Worm (Caenorhabditis elegans) whole organism, young adult: ENCODE data around the gene nhl-3.
A peak's percentile ranks its signal among the peaks of the same experiment; 100 is the strongest.

Experiments
- F22D6.2 ChIP-seq: sonication (generic microtip); optimal IDR thresholded peaks from 2 replicates; lab custom pipeline; 2016; ENCODE audit warnings: mild to moderate bottlenecking, missing genetic modification characterization, missing compliant biosample characterization
- F49E8.2 ChIP-seq: sonication (generic microtip); optimal IDR thresholded peaks from 3 replicates; lab custom pipeline; 2017; ENCODE audit warnings: missing genetic modification characterization, mild to moderate bottlenecking, missing compliant biosample characterization, antibody characterized with exemption, moderate library complexity; ENCODE audit not compliant: insufficient read depth
- F57C9.4 ChIP-seq: sonication (generic microtip); optimal IDR thresholded peaks from 2 replicates; lab custom pipeline; 2017; ENCODE audit warnings: mild to moderate bottlenecking, missing genetic modification characterization, missing compliant biosample characterization
- T07F8.4 ChIP-seq: sonication (generic microtip); optimal IDR thresholded peaks from 2 replicates; lab custom pipeline; 2016; ENCODE audit warnings: mild to moderate bottlenecking, missing genetic modification characterization, moderate library complexity, missing compliant biosample characterization
- T26A5.8 ChIP-seq: sonication (generic microtip); optimal IDR thresholded peaks from 2 replicates; lab custom pipeline; 2016; ENCODE audit warnings: missing genetic modification characterization, missing compliant biosample characterization
- ama-1 ChIP-seq, 3 experiments: fragments of 150-350 bp in 1 of 3; sonication (generic microtip) in 2 of 3; optimal IDR thresholded peaks; 2 replicates each; lab custom pipeline; 2014 to 2018; ENCODE audit warnings: missing biosample characterization in 2 of 3, missing genetic modification characterization in 2 of 3, missing genetic modification reagents in 2 of 3
- aptf-2 ChIP-seq: fragments of 200-800 bp; sonication (Bioruptor generic); conservative IDR thresholded peaks from 2 replicates; pipeline ENCODE4 v1.3.6; 2022; ENCODE audit warnings: missing genetic modification reagents, missing genetic modification characterization, missing compliant biosample characterization
- atf-7 ChIP-seq: sonication (generic microtip); optimal IDR thresholded peaks from 2 replicates; lab custom pipeline; 2017; ENCODE audit warnings: mild to moderate bottlenecking, missing genetic modification characterization, missing compliant biosample characterization
- athp-1 ChIP-seq: sonication (generic microtip); optimal IDR thresholded peaks from 2 replicates; lab custom pipeline; 2017; ENCODE audit warnings: mild to moderate bottlenecking, missing genetic modification characterization, missing compliant biosample characterization
- bed-1 ChIP-seq: fragments of 200-800 bp; sonication (Bioruptor generic); IDR thresholded peaks from 2 replicates; pipeline ENCODE4 v1.3.6; 2022; ENCODE audit warnings: missing genetic modification reagents, missing genetic modification characterization, missing compliant biosample characterization
- cebp-1 ChIP-seq, 2 experiments: fragments of 200-800 bp in 1 of 2; sonication (Bioruptor generic) in 1 of 2; sonication (generic microtip) in 1 of 2; IDR thresholded peaks in 1 of 2; optimal IDR thresholded peaks in 1 of 2; 2 replicates each; pipeline versions ENCODE4 v1.3.6 to Lab custom; 2017 to 2022; ENCODE audit warnings: missing compliant biosample characterization in 2 of 2, missing genetic modification characterization in 2 of 2, mild to moderate bottlenecking in 1 of 2, missing genetic modification reagents in 1 of 2, moderate library complexity in 1 of 2
- ceh-100 ChIP-seq: fragments of 200-800 bp; sonication (Bioruptor generic); IDR thresholded peaks from 2 replicates; pipeline ENCODE4 v1.3.6; 2022; ENCODE audit warnings: missing genetic modification reagents, missing genetic modification characterization, missing compliant biosample characterization
- die-1 ChIP-seq: sonication (generic microtip); optimal IDR thresholded peaks from 2 replicates; lab custom pipeline; 2016; ENCODE audit warnings: missing genotype, mild to moderate bottlenecking, missing genetic modification characterization, missing compliant biosample characterization
- dpff-1 ChIP-seq: sonication (generic microtip); optimal IDR thresholded peaks from 2 replicates; lab custom pipeline; 2017; ENCODE audit warnings: mild to moderate bottlenecking, missing genetic modification characterization, missing compliant biosample characterization
- egrh-3 ChIP-seq: fragments of 200-800 bp; sonication (Bioruptor generic); IDR thresholded peaks from 2 replicates; pipeline ENCODE4 v1.3.6; 2022; ENCODE audit warnings: missing genetic modification reagents, missing genetic modification characterization, missing compliant biosample characterization
- ekl-4 ChIP-seq: fragments of 200-800 bp; sonication (Bioruptor generic); IDR thresholded peaks from 2 replicates; pipeline ENCODE4 v1.3.6; 2022; ENCODE audit warnings: missing genetic modification reagents, missing genetic modification characterization, missing compliant biosample characterization
- gei-17 ChIP-seq: fragments of 200-800 bp; sonication (Bioruptor generic); optimal IDR thresholded peaks from 2 replicates; lab custom pipeline; 2018; ENCODE audit warnings: mild to moderate bottlenecking, missing genetic modification characterization, missing compliant biosample characterization
- hlh-26 ChIP-seq: fragments of 200-800 bp; sonication (Bioruptor generic); conservative IDR thresholded peaks from 2 replicates; pipeline ENCODE4 v1.3.6; 2022; ENCODE audit warnings: missing genetic modification reagents, missing genetic modification characterization, missing compliant biosample characterization
- hrde-1 ChIP-seq: sonication (generic microtip); optimal IDR thresholded peaks from 2 replicates; lab custom pipeline; 2016; ENCODE audit warnings: missing genetic modification characterization, mild to moderate bottlenecking, missing compliant biosample characterization, moderate library complexity, missing genotype, missing genetic modification reagents, borderline replicate concordance
- lag-1 ChIP-seq: fragments of 200-800 bp; sonication (Bioruptor generic); IDR thresholded peaks from 2 replicates; pipeline ENCODE4 v1.3.6; 2022; ENCODE audit warnings: missing genetic modification reagents, missing genetic modification characterization, missing compliant biosample characterization
- lin-54 ChIP-seq: fragments of 200-800 bp; sonication (Bioruptor generic); optimal IDR thresholded peaks from 2 replicates; lab custom pipeline; 2018; ENCODE audit warnings: mild to moderate bottlenecking, missing genetic modification characterization, missing compliant biosample characterization
- lir-1 ChIP-seq: fragments of 200-800 bp; sonication (Bioruptor generic); conservative IDR thresholded peaks from 2 replicates; pipeline ENCODE4 v1.3.6; 2022; ENCODE audit warnings: missing genetic modification reagents, missing genetic modification characterization, missing compliant biosample characterization
- madf-10 ChIP-seq: sonication (generic microtip); optimal IDR thresholded peaks from 2 replicates; lab custom pipeline; 2016; ENCODE audit warnings: mild to moderate bottlenecking, missing genetic modification characterization, missing compliant biosample characterization
- madf-6 ChIP-seq: fragments of 200-800 bp; sonication (Bioruptor generic); IDR thresholded peaks from 2 replicates; pipeline ENCODE4 v1.3.6; 2022; ENCODE audit warnings: missing genetic modification reagents, missing genetic modification characterization, missing compliant biosample characterization
- mes-4 ChIP-seq: sonication (generic microtip); optimal IDR thresholded peaks from 2 replicates; lab custom pipeline; 2016; ENCODE audit warnings: missing genotype, missing genetic modification characterization, missing compliant biosample characterization
- mxl-1 ChIP-seq: sonication (generic microtip); optimal IDR thresholded peaks from 2 replicates; lab custom pipeline; 2016; ENCODE audit warnings: missing genetic modification characterization, missing compliant biosample characterization
- nhr-120 ChIP-seq: fragments of 200-800 bp; sonication (Bioruptor generic); IDR thresholded peaks from 2 replicates; pipeline ENCODE4 v1.3.6; 2022; ENCODE audit warnings: missing genetic modification characterization, missing compliant biosample characterization
- nhr-27 ChIP-seq: fragments of 200-800 bp; sonication (Bioruptor generic); optimal IDR thresholded peaks from 2 replicates; lab custom pipeline; 2018; ENCODE audit warnings: mild to moderate bottlenecking, missing genetic modification characterization, moderate library complexity, missing compliant biosample characterization
- nhr-80 ChIP-seq: sonication (generic microtip); optimal IDR thresholded peaks from 2 replicates; lab custom pipeline; 2016; ENCODE audit warnings: missing genetic modification characterization, missing compliant biosample characterization
- nhr-90 ChIP-seq: sonication (generic microtip); optimal IDR thresholded peaks from 2 replicates; lab custom pipeline; 2016; ENCODE audit warnings: missing genotype, mild to moderate bottlenecking, missing genetic modification characterization, missing compliant biosample characterization
- sdz-38 ChIP-seq: sonication (generic microtip); optimal IDR thresholded peaks from 2 replicates; lab custom pipeline; 2016; ENCODE audit warnings: missing genotype, missing genetic modification characterization, missing compliant biosample characterization
- sea-2 ChIP-seq: fragments of 200-800 bp; sonication (Bioruptor generic); IDR thresholded peaks from 2 replicates; pipeline ENCODE4 v1.3.6; 2022; ENCODE audit warnings: missing genetic modification characterization, missing compliant biosample characterization
- snpc-1.3 ChIP-seq: sonication (generic microtip); optimal IDR thresholded peaks from 2 replicates; lab custom pipeline; 2017; ENCODE audit warnings: missing genetic modification characterization, mild to moderate bottlenecking, missing compliant biosample characterization, antibody characterized with exemption, moderate library complexity, missing genotype, missing genetic modification reagents; ENCODE audit not compliant: insufficient read depth
- snpc-3.4 ChIP-seq: sonication (generic microtip); optimal IDR thresholded peaks from 2 replicates; lab custom pipeline; 2017; ENCODE audit warnings: missing genetic modification characterization, mild to moderate bottlenecking, missing compliant biosample characterization, antibody characterized with exemption, moderate library complexity, missing genotype, missing genetic modification reagents
- tbp1 ChIP-seq: fragments of 200-800 bp; sonication (Bioruptor generic); optimal IDR thresholded peaks from 2 replicates; lab custom pipeline; 2018; ENCODE audit warnings: mild to moderate bottlenecking, missing genetic modification characterization, missing compliant biosample characterization
- tlf-1 ChIP-seq: fragments of 200-800 bp; sonication (Bioruptor generic); optimal IDR thresholded peaks from 2 replicates; lab custom pipeline; 2018; ENCODE audit warnings: mild to moderate bottlenecking, missing genetic modification characterization, missing compliant biosample characterization
- zfh-2 ChIP-seq: fragments of 200-800 bp; sonication (Bioruptor generic); conservative IDR thresholded peaks from 2 replicates; pipeline ENCODE4 v1.3.6; 2022; ENCODE audit warnings: missing genetic modification reagents, missing genetic modification characterization, missing compliant biosample characterization
- zim-3 ChIP-seq: sonication (generic microtip); optimal IDR thresholded peaks from 2 replicates; lab custom pipeline; 2017; ENCODE audit warnings: mild to moderate bottlenecking, missing genetic modification characterization, moderate library complexity, missing compliant biosample characterization
- ztf-22 ChIP-seq: fragments of 200-800 bp; sonication (Bioruptor generic); optimal IDR thresholded peaks from 2 replicates; lab custom pipeline; 2018; ENCODE audit warnings: mild to moderate bottlenecking, missing genetic modification characterization, moderate library complexity, missing compliant biosample characterization

The nhl-3 gene

ce11 chrII:577632-578031, 24.3 kb downstream of the nhl-3 start, which contains the start of gene W08F4.7 (continued):
- TF ChIP-seq snpc-1.3 (tag; lab: Kevin White, UChicago) (peak; percentile 48), nhr-80 (no peak), sea-2 (GFP tag; lab: Robert Waterston, UW) (no peak), lin-54 (GFP tag; lab: Kevin White, UChicago) (no peak), ekl-4 (GFP tag; lab: Robert Waterston, UW) (0 out of 2 replicates have a peak, but pooled peaks have one; percentile 12), hlh-26 (GFP tag; lab: Robert Waterston, UW) (no peak), madf-6 (GFP tag; lab: Robert Waterston, UW) (0 out of 2 replicates have a peak, but pooled peaks have one; percentile 1), sdz-38 (no peak), snpc-3.4 (tag; lab: Kevin White, UChicago) (peak; percentile 30), tlf-1 (no peak), ztf-22 (GFP tag; lab: Kevin White, UChicago) (no peak), nhr-90 (tag; lab: Kevin White, UChicago) (no peak), ama-1 (optimal IDR thresholded peaks at IDR 0.05; lab: Kevin White, UChicago) (no peak), ama-1 (GFP tag; optimal IDR thresholded peaks at IDR 0.05; lab: Kevin White, UChicago) (peak in 1 of 2 experiments; percentile 38), lir-1 (GFP tag; lab: Robert Waterston, UW) (no peak), F49E8.2 (tag; lab: Kevin White, UChicago) (no peak), F57C9.4 (tag; lab: Kevin White, UChicago) (no peak), hrde-1 (tag; lab: Kevin White, UChicago) (peak; percentile 42)

ce11 chrII:574064-574463, 27.9 kb downstream of the nhl-3 start:
- TF ChIP-seq tbp1 (GFP tag; lab: Kevin White, UChicago) (no peak), cebp-1 (GFP tag; IDR thresholded peaks at IDR 0.05; lab: Robert Waterston, UW) (no peak), cebp-1 (tag; optimal IDR thresholded peaks at IDR 0.05; lab: Kevin White, UChicago) (no peak), hrde-1 (tag; lab: Kevin White, UChicago) (no peak), dpff-1 (tag; lab: Kevin White, UChicago) (no peak), nhr-120 (GFP tag; lab: Robert Waterston, UW) (no peak), egrh-3 (no peak), F22D6.2 (tag; lab: Kevin White, UChicago) (no peak), T26A5.8 (tag; lab: Kevin White, UChicago) (no peak), ceh-100 (GFP tag; lab: Robert Waterston, UW) (no peak), madf-10 (tag; lab: Kevin White, UChicago) (no peak), bed-1 (no peak), zim-3 (tag; lab: Kevin White, UChicago) (no peak), die-1 (no peak), mxl-1 (tag; lab: Kevin White, UChicago) (no peak), snpc-3.4 (tag; lab: Kevin White, UChicago) (no peak), mes-4 (no peak)

ce11 chrII:573580-573979, 28.3 kb downstream of the nhl-3 start:
- TF ChIP-seq aptf-2, result 0 out of 2 replicates have a peak, but pooled peaks have one; percentile 16
- 0 out of 2 replicates have a peak, but pooled peaks have one; percentile 26 for TF ChIP-seq lag-1

- TF ChIP-seq nhr-27 (tag; lab: Kevin White, UChicago), result no peak
- no peak for TF ChIP-seq T07F8.4 (tag; lab: Kevin White, UChicago)
- TF ChIP-seq sdz-38, result no peak
- no peak for TF ChIP-seq athp-1 (tag; lab: Kevin White, UChicago)
- TF ChIP-seq zfh-2 (GFP tag; lab: Robert Waterston, UW), result no peak
- no peak for TF ChIP-seq gei-17
- no peak for TF ChIP-seq die-1
- TF ChIP-seq atf-7 (tag; lab: Kevin White, UChicago), result no peak
- TF ChIP-seq cebp-1 (GFP tag; IDR thresholded peaks at IDR 0.05; lab: Robert Waterston, UW), result no peak
- TF ChIP-seq cebp-1 (tag; optimal IDR thresholded peaks at IDR 0.05; lab: Kevin White, UChicago), result no peak
Measured at ce11 chrII:572010-572409, 29.9 kb downstream of the nhl-3 start, which contains the start of gene mlt-8. mlt-8 (minus strand) TSS chrII:572110.
